Worm (Caenorhabditis elegans) whole organism, L1 larva: ENCODE measurements around the gene F40D4.12.

Experiments used
- C04F5.9 ChIP-seq: sonication (generic microtip); optimal IDR thresholded peaks from 2 replicates; lab custom pipeline; 2016; ENCODE audit warnings: missing genetic modification characterization, missing compliant biosample characterization
- Y116A8C.19 ChIP-seq: sonication (generic microtip); optimal IDR thresholded peaks from 2 replicates; lab custom pipeline; 2016; ENCODE audit warnings: missing compliant biosample characterization, missing genetic modification characterization, borderline replicate concordance
- alr-1 ChIP-seq: fragments of 200-800 bp; sonication (Bioruptor generic); optimal IDR thresholded peaks from 2 replicates; lab custom pipeline; 2018; ENCODE audit warnings: borderline replicate concordance, mild to moderate bottlenecking, missing genetic modification characterization, missing compliant biosample characterization
- aly-2 ChIP-seq: fragments of 150-350 bp; optimal IDR thresholded peaks from 2 replicates; lab custom pipeline; 2014; ENCODE audit warnings: missing biosample characterization, missing genetic modification characterization
- ceh-90 ChIP-seq: sonication (generic microtip); optimal IDR thresholded peaks from 2 replicates; lab custom pipeline; 2016; ENCODE audit warnings: missing genetic modification characterization, missing compliant biosample characterization
- dpl-1 ChIP-seq, 3 experiments: fragments of 150-350 bp in 2 of 3; sonication (generic microtip) in 1 of 3; optimal IDR thresholded peaks; 2 replicates each; lab custom pipeline; 2014 to 2017; ENCODE audit warnings: missing biosample characterization in 3 of 3, missing genetic modification characterization in 3 of 3, missing genetic modification reagents in 3 of 3
- elt-2 ChIP-seq: sonication (generic microtip); optimal IDR thresholded peaks from 2 replicates; lab custom pipeline; 2016; ENCODE audit warnings: missing genetic modification characterization, mild to moderate bottlenecking, inconsistent platforms, missing compliant biosample characterization, missing genetic modification reagents
- elt-3 ChIP-seq, 6 experiments: fragments of 150-350 bp in 1 of 6; sonication (generic microtip); optimal IDR thresholded peaks; 2 replicates each; lab custom pipeline; 2017 to 2018; ENCODE audit warnings: missing biosample characterization in 6 of 6, missing genetic modification characterization in 6 of 6, inconsistent platforms in 1 of 6
- fkh-10 ChIP-seq: sonication (generic microtip); optimal IDR thresholded peaks from 2 replicates; lab custom pipeline; 2017; ENCODE audit warnings: missing biosample characterization, missing genetic modification reagents, missing genetic modification characterization
- fkh-4 ChIP-seq: sonication (generic microtip); optimal IDR thresholded peaks from 2 replicates; lab custom pipeline; 2016; ENCODE audit warnings: missing compliant biosample characterization, missing genetic modification characterization, borderline replicate concordance
- fkh-8 ChIP-seq: sonication (generic microtip); optimal IDR thresholded peaks from 2 replicates; lab custom pipeline; 2016; ENCODE audit warnings: mild to moderate bottlenecking, missing genetic modification characterization, missing compliant biosample characterization
- fos-1 ChIP-seq: fragments of 150-350 bp; optimal IDR thresholded peaks from 2 replicates; lab custom pipeline; 2014; ENCODE audit warnings: missing biosample characterization, missing genetic modification characterization
- hlh-17 ChIP-seq: fragments of 200-800 bp; sonication (Bioruptor generic); optimal IDR thresholded peaks from 2 replicates; lab custom pipeline; 2018; ENCODE audit warnings: missing genetic modification characterization, mild to moderate bottlenecking, missing compliant biosample characterization, moderate library complexity, borderline replicate concordance
- hlh-4 ChIP-seq: sonication (generic microtip); optimal IDR thresholded peaks from 2 replicates; lab custom pipeline; 2016; ENCODE audit warnings: mild to moderate bottlenecking, missing genetic modification characterization, missing compliant biosample characterization
- hpl-2 ChIP-seq: fragments of 150-350 bp; optimal IDR thresholded peaks from 2 replicates; lab custom pipeline; 2014; ENCODE audit warnings: missing biosample characterization, missing genetic modification reagents, missing genetic modification characterization
- irx-1 ChIP-seq: sonication (generic microtip); optimal IDR thresholded peaks from 2 replicates; lab custom pipeline; 2016; ENCODE audit warnings: missing genetic modification characterization, missing compliant biosample characterization
- isw-1 ChIP-seq: fragments of 200-800 bp; sonication (Bioruptor generic); IDR thresholded peaks from 2 replicates; pipeline ENCODE4 v1.3.6; 2022; ENCODE audit warnings: missing genetic modification characterization, missing compliant biosample characterization
- jun-1 ChIP-seq: fragments of 150-350 bp; optimal IDR thresholded peaks from 2 replicates; lab custom pipeline; 2014; ENCODE audit warnings: missing biosample characterization, missing genetic modification reagents, missing genetic modification characterization
- lin-13 ChIP-seq: fragments of 150-350 bp; optimal IDR thresholded peaks from 2 replicates; lab custom pipeline; 2014; ENCODE audit warnings: missing biosample characterization, missing genetic modification reagents, missing genetic modification characterization
- lir-3 ChIP-seq: sonication (generic microtip); optimal IDR thresholded peaks from 2 replicates; lab custom pipeline; 2016; ENCODE audit warnings: mild to moderate bottlenecking, missing genetic modification characterization, moderate library complexity, missing compliant biosample characterization; ENCODE audit not compliant: poor library complexity
- mab-9 ChIP-seq: fragments of 200-800 bp; sonication (Bioruptor generic); IDR thresholded peaks from 2 replicates; pipeline ENCODE4 v1.3.6; 2022; ENCODE audit warnings: missing genetic modification reagents, missing genetic modification characterization, missing compliant biosample characterization
- mdl-1 ChIP-seq, 2 experiments: fragments of 150-350 bp; optimal IDR thresholded peaks; 2 replicates each; lab custom pipeline; 2014 to 2017; ENCODE audit warnings: missing biosample characterization in 2 of 2, missing genetic modification characterization in 2 of 2, inconsistent platforms in 1 of 2
- mef-2 ChIP-seq: fragments of 150-350 bp; optimal IDR thresholded peaks from 2 replicates; lab custom pipeline; 2014; ENCODE audit warnings: missing biosample characterization, missing genetic modification characterization
- mep-1 ChIP-seq: fragments of 150-350 bp; optimal IDR thresholded peaks from 2 replicates; lab custom pipeline; 2014; ENCODE audit warnings: missing biosample characterization, missing genetic modification characterization
- nhr-20 ChIP-seq: sonication (generic microtip); optimal IDR thresholded peaks from 2 replicates; lab custom pipeline; 2016; ENCODE audit warnings: mild to moderate bottlenecking, missing genetic modification characterization, missing compliant biosample characterization
- nhr-237 ChIP-seq: fragments of 150-350 bp; optimal IDR thresholded peaks from 2 replicates; lab custom pipeline; 2014; ENCODE audit warnings: missing biosample characterization, missing genetic modification characterization
- nhr-28 ChIP-seq: fragments of 150-350 bp; optimal IDR thresholded peaks from 2 replicates; lab custom pipeline; 2014; ENCODE audit warnings: missing biosample characterization, missing genetic modification characterization
- nhr-47 ChIP-seq: sonication (generic microtip); optimal IDR thresholded peaks from 2 replicates; lab custom pipeline; 2016; ENCODE audit warnings: mild to moderate bottlenecking, missing genetic modification characterization, moderate library complexity, missing compliant biosample characterization
- nhr-71 ChIP-seq: sonication (generic microtip); optimal IDR thresholded peaks from 2 replicates; lab custom pipeline; 2016; ENCODE audit warnings: mild to moderate bottlenecking, missing genetic modification characterization, moderate library complexity, missing compliant biosample characterization
- nhr-77 ChIP-seq: fragments of 150-350 bp; optimal IDR thresholded peaks from 2 replicates; lab custom pipeline; 2014; ENCODE audit warnings: missing biosample characterization, missing genetic modification characterization
- nhr-84 ChIP-seq: sonication (generic microtip); optimal IDR thresholded peaks from 2 replicates; lab custom pipeline; 2017; ENCODE audit warnings: missing biosample characterization, missing genetic modification characterization
- nhr-85 ChIP-seq: sonication (generic microtip); peaks from one replicate; lab custom pipeline; 2016; ENCODE audit warnings: missing genetic modification characterization, inconsistent platforms, missing compliant biosample characterization
- pag-3 ChIP-seq: sonication (generic microtip); optimal IDR thresholded peaks from 2 replicates; lab custom pipeline; 2017; ENCODE audit warnings: missing genetic modification characterization, mild to moderate bottlenecking, missing compliant biosample characterization, antibody characterized with exemption, borderline replicate concordance; ENCODE audit not compliant: insufficient read depth
- pqm-1 ChIP-seq: sonication (generic microtip); optimal IDR thresholded peaks from 3 replicates; lab custom pipeline; 2017; ENCODE audit warnings: missing biosample characterization, missing genetic modification characterization
- snpc-4 ChIP-seq: fragments of 150-350 bp; optimal IDR thresholded peaks from 2 replicates; lab custom pipeline; 2014; ENCODE audit warnings: missing biosample characterization, missing genetic modification characterization
- snu-23 ChIP-seq: sonication (generic microtip); optimal IDR thresholded peaks from 2 replicates; lab custom pipeline; 2016; ENCODE audit warnings: missing genetic modification characterization, missing compliant biosample characterization
- sox-4 ChIP-seq: sonication (generic microtip); optimal IDR thresholded peaks from 2 replicates; lab custom pipeline; 2016; ENCODE audit warnings: missing genetic modification characterization, missing compliant biosample characterization
- sptf-1 ChIP-seq: fragments of 150-350 bp; optimal IDR thresholded peaks from 2 replicates; lab custom pipeline; 2014; ENCODE audit warnings: missing biosample characterization, missing genetic modification characterization
- swsn-7 ChIP-seq: sonication (generic microtip); optimal IDR thresholded peaks from 2 replicates; lab custom pipeline; 2016; ENCODE audit warnings: missing genetic modification characterization, missing compliant biosample characterization
- tlp-1 ChIP-seq: fragments of 150-350 bp; optimal IDR thresholded peaks from 2 replicates; lab custom pipeline; 2014; ENCODE audit warnings: missing biosample characterization, missing genetic modification characterization
- unc-30 ChIP-seq: sonication (generic microtip); optimal IDR thresholded peaks from 2 replicates; lab custom pipeline; 2017; ENCODE audit warnings: missing biosample characterization, missing genetic modification characterization
- ztf-4 ChIP-seq: fragments of 150-350 bp; optimal IDR thresholded peaks from 2 replicates; lab custom pipeline; 2014; ENCODE audit warnings: missing biosample characterization, missing genetic modification characterization

Gene F40D4.12

ce11 chrV:17167457-17167856, 7.8 kb downstream of the F40D4.12 start, which contains the start of gene srz-66:
Gene srz-66 (minus strand): TSS chrV:17167557.
- no peak for TF ChIP-seq mep-1
- TF ChIP-seq dpl-1 (GFP tag; optimal IDR thresholded peaks at IDR 0.05; lab: Kevin White, UChicago), result no peak
- no peak for TF ChIP-seq lir-3
- no peak for TF ChIP-seq nhr-84 (tag; lab: Kevin White, UChicago)
- no peak for TF ChIP-seq sptf-1 (tag; lab: Kevin White, UChicago)
- no peak for TF ChIP-seq aly-2 (tag; lab: Kevin White, UChicago)
- no peak for TF ChIP-seq nhr-77 (tag; lab: Kevin White, UChicago)
- TF ChIP-seq isw-1 (GFP tag; lab: Robert Waterston, UW), result no peak
- TF ChIP-seq elt-2, result no peak
- TF ChIP-seq alr-1 (tag; lab: Kevin White, UChicago), result no peak
- no peak for TF ChIP-seq hlh-4 (tag; lab: Kevin White, UChicago)
- no peak for TF ChIP-seq mab-9 (GFP tag; lab: Robert Waterston, UW)
- no peak for TF ChIP-seq swsn-7 (tag; lab: Kevin White, UChicago)
- TF ChIP-seq fkh-8 (tag; lab: Kevin White, UChicago), result no peak
- no peak for TF ChIP-seq hpl-2
- no peak for TF ChIP-seq fkh-10 (GFP tag; lab: Kevin White, UChicago)
- TF ChIP-seq pqm-1 (tag; lab: Kevin White, UChicago), result no peak
- no peak for TF ChIP-seq lin-13 (GFP tag; lab: Kevin White, UChicago)

- TF ChIP-seq pag-3 (tag; lab: Kevin White, UChicago) (no peak), sptf-1 (tag; lab: Kevin White, UChicago) (no peak), unc-30 (tag; lab: Kevin White, UChicago) (no peak), snu-23 (GFP tag; lab: Kevin White, UChicago) (no peak), nhr-20 (tag; lab: Kevin White, UChicago) (no peak), nhr-28 (no peak), jun-1 (tag; lab: Kevin White, UChicago) (no peak)
Measured at ce11 chrV:17170822-17171221, 11.1 kb downstream of the F40D4.12 start, which contains the start of gene srw-51. Gene srw-51 (minus strand): TSS chrV:17170922.

- TF ChIP-seq ceh-90 (tag; lab: Kevin White, UChicago) (no peak), Y116A8C.19 (tag; lab: Kevin White, UChicago) (no peak), nhr-20 (tag; lab: Kevin White, UChicago) (no peak), unc-30 (tag; lab: Kevin White, UChicago) (no peak), ztf-4 (tag; lab: Kevin White, UChicago) (no peak), fkh-10 (GFP tag; lab: Kevin White, UChicago) (no peak), hlh-17 (GFP tag; lab: Kevin White, UChicago) (no peak), irx-1 (tag; lab: Kevin White, UChicago) (no peak), nhr-71 (tag; lab: Kevin White, UChicago) (no peak)
Measured at ce11 chrV:17171551-17171950, 11.9 kb downstream of the F40D4.12 start, which contains the start of gene srbc-26. Gene srbc-26 (plus strand): TSS chrV:17171851.

- TF ChIP-seq tlp-1 (tag; lab: Kevin White, UChicago), result no peak
- no peak for TF ChIP-seq nhr-85 (tag; lab: Kevin White, UChicago)
- no peak for TF ChIP-seq nhr-71 (tag; lab: Kevin White, UChicago)
- TF ChIP-seq mef-2, result no peak
- no peak for TF ChIP-seq lin-13 (GFP tag; lab: Kevin White, UChicago)
- TF ChIP-seq sox-4 (tag; lab: Kevin White, UChicago), result no peak
- TF ChIP-seq aly-2 (tag; lab: Kevin White, UChicago), result no peak
- TF ChIP-seq C04F5.9, result no peak
- no peak for TF ChIP-seq isw-1 (GFP tag; lab: Robert Waterston, UW)
- TF ChIP-seq nhr-237 (tag; lab: Kevin White, UChicago), result no peak
- no peak for TF ChIP-seq snpc-4
- TF ChIP-seq nhr-47 (tag; lab: Kevin White, UChicago), result no peak
- no peak for TF ChIP-seq fkh-4 (tag; lab: Kevin White, UChicago)
- TF ChIP-seq elt-2, result no peak
- TF ChIP-seq elt-3 (tag; optimal IDR thresholded peaks at IDR 0.05; lab: Kevin White, UChicago), result no peak
- TF ChIP-seq fos-1 (tag; lab: Kevin White, UChicago), result no peak
- no peak for TF ChIP-seq mdl-1 (tag; optimal IDR thresholded peaks at IDR 0.05; lab: Kevin White, UChicago)
Measured at ce11 chrV:17173738-17174137, 14.1 kb downstream of the F40D4.12 start, which contains the start of gene srbc-25. Gene srbc-25 (plus strand): TSS chrV:17174038.
